Worm (Caenorhabditis elegans): ENCODE data around the gene glrx-21.

glrx-21 gene

ce11 chrIII:5305725-5306124 is 40.2 kb downstream of the glrx-21 start:
- TF ChIP-seq pat-9 (tag; optimal IDR thresholded peaks at IDR 0.05) (peak; percentile 61), ceh-2 (tag; optimal IDR thresholded peaks at IDR 0.05) (peak; percentile 46), rnt-1 (tag; optimal IDR thresholded peaks at IDR 0.05) (peak; percentile 44), C08G9.2 (tag; optimal IDR thresholded peaks at IDR 0.05) (peak; percentile 59), F13H6.1 (tag; optimal IDR thresholded peaks at IDR 0.05) (peak; percentile 35), elt-2 (tag; optimal IDR thresholded peaks at IDR 0.05) (peak; percentile 50), unc-42 (tag; optimal IDR thresholded peaks at IDR 0.05) (peak; percentile 18), T23F11.4 (GFP tag; optimal IDR thresholded peaks at IDR 0.05) (peak; percentile 56), che-1 (tag; optimal IDR thresholded peaks at IDR 0.05) (peak; percentile 73), hlh-15 (tag; optimal IDR thresholded peaks at IDR 0.05) (peak; percentile 20), ets-4 (tag; optimal IDR thresholded peaks at IDR 0.05) (peak; percentile 73), odd-2 (tag; optimal IDR thresholded peaks at IDR 0.05) (no peak), hlh-8 (tag; optimal IDR thresholded peaks at IDR 0.05) (no peak), Y22D7AL.16 (tag; optimal IDR thresholded peaks at IDR 0.05) (peak; percentile 51), sox-4 (tag; optimal IDR thresholded peaks at IDR 0.05) (peak; percentile 79), ceh-6 (GFP tag; optimal IDR thresholded peaks at IDR 0.05) (peak; percentile 38), ama-1 (optimal IDR thresholded peaks at IDR 0.05) (no peak), hlh-30 (tag; optimal IDR thresholded peaks at IDR 0.05; ENCODE audit: insufficient read depth) (no peak), ceh-45 (GFP tag; IDR thresholded peaks at IDR 0.05) (peak; percentile 85), nhr-232 (tag; optimal IDR thresholded peaks at IDR 0.05) (peak; percentile 59), tbx-7 (tag; optimal IDR thresholded peaks at IDR 0.05) (no peak), ttx-3 (tag; optimal IDR thresholded peaks at IDR 0.05) (peak; percentile 61), ceh-31 (tag; optimal IDR thresholded peaks at IDR 0.05) (peak; percentile 34), ceh-34 (tag; optimal IDR thresholded peaks at IDR 0.05) (peak; percentile 15), ceh-14 (tag; optimal IDR thresholded peaks at IDR 0.05) (peak; percentile 90), elt-4 (tag; optimal IDR thresholded peaks at IDR 0.05) (no peak), dmd-4 (tag; optimal IDR thresholded peaks at IDR 0.05; ENCODE audit: borderline replicate concordance) (no peak), eyg-1 (tag; optimal IDR thresholded peaks at IDR 0.05) (no peak), K09A11.1 (tag; optimal IDR thresholded peaks at IDR 0.05; ENCODE audit: insufficient read depth) (no peak), ztf-16 (tag; optimal IDR thresholded peaks at IDR 0.05) (peak; percentile 72), pag-3 (tag; optimal IDR thresholded peaks at IDR 0.05; ENCODE audit: borderline replicate concordance) (peak; percentile 30), unc-86 (tag; optimal IDR thresholded peaks at IDR 0.05) (peak; percentile 40), unc-55 (GFP tag; optimal IDR thresholded peaks at IDR 0.05) (no peak), fax-1 (tag; optimal IDR thresholded peaks at IDR 0.05) (peak; percentile 69), zip-5 (tag; optimal IDR thresholded peaks at IDR 0.05) (no peak), sdc-2 (tag; optimal IDR thresholded peaks at IDR 0.05) (peak; percentile 54), fkh-10 (GFP tag; optimal IDR thresholded peaks at IDR 0.05) (no peak), hlh-6 (tag; optimal IDR thresholded peaks at IDR 0.05) (peak; percentile 54), lim-6 (tag; optimal IDR thresholded peaks at IDR 0.05) (no peak), ceh-30 (tag; optimal IDR thresholded peaks at IDR 0.05) (no peak), ceh-22 (tag; optimal IDR thresholded peaks at IDR 0.05) (no peak), madf-2 (tag; optimal IDR thresholded peaks at IDR 0.05) (peak; percentile 70), lin-11 (tag; optimal IDR thresholded peaks at IDR 0.05) (peak; percentile 37), ceh-18 (tag; optimal IDR thresholded peaks at IDR 0.05) (peak; percentile 67), pros-1 (tag; optimal IDR thresholded peaks at IDR 0.05) (no peak), pqm-1 (tag; optimal IDR thresholded peaks at IDR 0.05) (peak; percentile 75), unc-3 (GFP tag; conservative IDR thresholded peaks at IDR 0.05) (peak; percentile 71), unc-3 (tag; optimal IDR thresholded peaks at IDR 0.05) (peak; percentile 37), npax-4 (tag; optimal IDR thresholded peaks at IDR 0.05) (peak; percentile 44), C38D4.7 (GFP tag; optimal IDR thresholded peaks at IDR 0.05) (peak; percentile 59), sox-2 (GFP tag; IDR thresholded peaks at IDR 0.05) (no peak), nfya-1 (tag; optimal IDR thresholded peaks at IDR 0.05) (no peak), pha-2 (tag; optimal IDR thresholded peaks at IDR 0.05) (peak; percentile 14), ref-2 (tag; optimal IDR thresholded peaks at IDR 0.05) (peak; percentile 49)

All from whole organism, late embryonic.